Fruit fly (Drosophila melanogaster) whole organism, embryonic: ENCODE measurements around the gene SPARC.

Source experiments
- Antp ChIP-seq: fragments of 200-800 bp; sonication (Bioruptor generic); optimal IDR thresholded peaks from 3 replicates; lab custom pipeline; 2016; ENCODE audit warnings: missing biosample characterization, missing genetic modification characterization
- Atf3 ChIP-seq: fragments of 200-800 bp; sonication (Bioruptor generic); optimal IDR thresholded peaks from 3 replicates; lab custom pipeline; 2016; ENCODE audit warnings: missing biosample characterization, missing genetic modification characterization
- CG12299 ChIP-seq: fragments of 200-800 bp; sonication (Bioruptor generic); optimal IDR thresholded peaks from 2 replicates; lab custom pipeline; 2018; ENCODE audit warnings: missing biosample characterization, mild to moderate bottlenecking, missing genetic modification characterization
- CG12942 ChIP-seq: fragments of 200-800 bp; sonication (Bioruptor generic); optimal IDR thresholded peaks from 3 replicates; lab custom pipeline; 2016; ENCODE audit warnings: missing biosample characterization, missing genetic modification characterization
- CG14860 ChIP-seq: fragments of 200-800 bp; sonication (Bioruptor generic); IDR thresholded peaks from 3 replicates; pipeline ENCODE4 v1.3.6; 2022; ENCODE audit warnings: missing biosample characterization, missing genetic modification characterization; ENCODE audit not compliant: partially characterized antibody
- CG16779 ChIP-seq: fragments of 200-800 bp; sonication (Bioruptor generic); IDR thresholded peaks from 2 replicates; pipeline ENCODE4 v1.3.6; 2022; ENCODE audit warnings: missing biosample characterization, missing genetic modification characterization
- CG17802 ChIP-seq: fragments of 200-800 bp; sonication (Bioruptor generic); optimal IDR thresholded peaks from 2 replicates; lab custom pipeline; 2018; ENCODE audit warnings: missing biosample characterization, mild to moderate bottlenecking, missing genetic modification characterization, moderate library complexity
- CG17912 ChIP-seq: fragments of 200-800 bp; sonication (Bioruptor generic); optimal IDR thresholded peaks from 2 replicates; lab custom pipeline; 2018; ENCODE audit warnings: missing biosample characterization, mild to moderate bottlenecking, missing genetic modification characterization
- CG31224 ChIP-seq: fragments of 200-800 bp; sonication (Bioruptor generic); IDR thresholded peaks from 2 replicates; pipeline ENCODE4 v1.3.6; 2022; ENCODE audit warnings: missing biosample characterization, missing genetic modification characterization
- CG31388 ChIP-seq: fragments of 200-800 bp; sonication (Bioruptor generic); optimal IDR thresholded peaks from 2 replicates; lab custom pipeline; 2016; ENCODE audit warnings: missing biosample characterization, missing genetic modification characterization
- CG3163 ChIP-seq: fragments of 200-800 bp; sonication (Bioruptor generic); optimal IDR thresholded peaks from 3 replicates; lab custom pipeline; 2016; ENCODE audit warnings: missing biosample characterization, missing genetic modification characterization
- CG34422 ChIP-seq: fragments of 200-800 bp; sonication (Bioruptor generic); IDR thresholded peaks from 3 replicates; pipeline ENCODE4 v1.3.6; 2022; ENCODE audit warnings: missing biosample characterization, missing genetic modification characterization
- CG3726 ChIP-seq: fragments of 200-800 bp; sonication (Bioruptor generic); IDR thresholded peaks from 3 replicates; pipeline ENCODE4, ENCODE4 v1.3.6; 2022; ENCODE audit warnings: missing biosample characterization, missing genetic modification characterization
- CG4404 ChIP-seq: fragments of 200-800 bp; sonication (Bioruptor generic); IDR thresholded peaks from 2 replicates; pipeline ENCODE4 v1.3.6; 2022; ENCODE audit warnings: missing biosample characterization, missing genetic modification characterization
- CG6683 ChIP-seq: fragments of 200-800 bp; sonication (Bioruptor generic); optimal IDR thresholded peaks from 2 replicates; lab custom pipeline; 2017; ENCODE audit warnings: missing biosample characterization, mild to moderate bottlenecking, missing genetic modification characterization, missing genetic modification reagents
- CG6765 ChIP-seq: fragments of 200-800 bp; sonication (Bioruptor generic); optimal IDR thresholded peaks from 3 replicates; lab custom pipeline; 2017; ENCODE audit warnings: missing biosample characterization, mild to moderate bottlenecking, missing genetic modification characterization
- CG7271 ChIP-seq: fragments of 200-800 bp; sonication (Bioruptor generic); optimal IDR thresholded peaks from 2 replicates; lab custom pipeline; 2018; ENCODE audit warnings: missing biosample characterization, mild to moderate bottlenecking, missing genetic modification characterization, moderate library complexity
- CG7357 ChIP-seq: fragments of 200-800 bp; sonication (Bioruptor generic); IDR thresholded peaks from 3 replicates; pipeline ENCODE4 v1.3.6; 2022; ENCODE audit warnings: missing biosample characterization, missing genetic modification characterization
- CG7839 ChIP-seq: fragments of 200-800 bp; sonication (Bioruptor generic); optimal IDR thresholded peaks from 3 replicates; lab custom pipeline; 2018; ENCODE audit warnings: missing biosample characterization, mild to moderate bottlenecking, missing genetic modification characterization, moderate library complexity
- CG7963 ChIP-seq: fragments of 200-800 bp; sonication (Bioruptor generic); IDR thresholded peaks from 3 replicates; pipeline ENCODE4 v1.3.6; 2022; ENCODE audit warnings: missing biosample characterization, missing genetic modification characterization; ENCODE audit not compliant: partially characterized antibody
- CG7987 ChIP-seq: fragments of 200-800 bp; sonication (Bioruptor generic); optimal IDR thresholded peaks from 2 replicates; lab custom pipeline; 2018; ENCODE audit warnings: missing biosample characterization, mild to moderate bottlenecking, missing genetic modification characterization, moderate library complexity
- CG8388 ChIP-seq: fragments of 200-800 bp; sonication (Bioruptor generic); optimal IDR thresholded peaks from 2 replicates; lab custom pipeline; 2019; ENCODE audit warnings: missing biosample characterization, mild to moderate bottlenecking, missing genetic modification characterization, moderate library complexity
- CG9817 ChIP-seq: fragments of 200-800 bp; sonication (Bioruptor generic); optimal IDR thresholded peaks from 2 replicates; lab custom pipeline; 2018; ENCODE audit warnings: missing biosample characterization, mild to moderate bottlenecking, missing genetic modification characterization, moderate library complexity
- Dll ChIP-seq: fragments of 200-800 bp; sonication (Bioruptor generic); IDR thresholded peaks from 4 replicates; pipeline ENCODE4 v1.3.6; 2022; ENCODE audit warnings: missing biosample characterization, missing genetic modification characterization; ENCODE audit not compliant: partially characterized antibody
- Doc3 ChIP-seq: fragments of 200-800 bp; sonication (Bioruptor generic); IDR thresholded peaks from 3 replicates; pipeline ENCODE4 v1.3.6; 2022; ENCODE audit warnings: missing biosample characterization, missing genetic modification characterization; ENCODE audit not compliant: partially characterized antibody
- Gsc ChIP-seq: fragments of 200-800 bp; sonication (Bioruptor generic); IDR thresholded peaks from 2 replicates; pipeline ENCODE4 v1.3.6; 2022; ENCODE audit warnings: missing biosample characterization, missing genetic modification characterization
- H2.0 ChIP-seq: fragments of 200-800 bp; sonication (Bioruptor generic); IDR thresholded peaks from 2 replicates; pipeline ENCODE4 v1.3.6; 2022; ENCODE audit warnings: missing biosample characterization, missing genetic modification characterization
- HHEX ChIP-seq: fragments of 200-800 bp; sonication (Bioruptor generic); optimal IDR thresholded peaks from 3 replicates; lab custom pipeline; 2017; ENCODE audit warnings: missing biosample characterization, mild to moderate bottlenecking, missing genetic modification characterization, missing genetic modification reagents
- HmgZ ChIP-seq: fragments of 200-800 bp; sonication (Bioruptor generic); optimal IDR thresholded peaks from 2 replicates; lab custom pipeline; 2018; ENCODE audit warnings: missing biosample characterization, mild to moderate bottlenecking, missing genetic modification characterization
- Hr51 ChIP-seq, 2 experiments: fragments of 200-800 bp; sonication (Bioruptor generic); optimal IDR thresholded peaks; 2 replicates in 1 of 2; 3 replicates in 1 of 2; lab custom pipeline; 2016 to 2018; ENCODE audit warnings: missing biosample characterization in 2 of 2, missing genetic modification characterization in 2 of 2, mild to moderate bottlenecking in 1 of 2, moderate library complexity in 1 of 2
- NC2β ChIP-seq: fragments of 200-800 bp; sonication (Bioruptor generic); optimal IDR thresholded peaks from 2 replicates; lab custom pipeline; 2016; ENCODE audit warnings: missing biosample characterization, missing genetic modification characterization
- Oaz ChIP-seq: fragments of 200-800 bp; sonication (Bioruptor generic); IDR thresholded peaks from 2 replicates; pipeline ENCODE4 v1.3.6; 2022; ENCODE audit warnings: missing biosample characterization, missing genetic modification characterization
- Stat92E ChIP-seq, 3 experiments: fragments of >200 bp in 2 of 3; fragments of 200-800 bp in 1 of 3; sonication (Bioruptor generic) in 1 of 3; optimal IDR thresholded peaks; 2 replicates each; lab custom pipeline; 2017 to 2019; ENCODE audit warnings: missing biosample characterization in 3 of 3, missing genetic modification characterization in 3 of 3, mild to moderate bottlenecking in 1 of 3, moderate library complexity in 1 of 3
- ash1 ChIP-seq: fragments of 200-800 bp; sonication (Bioruptor generic); optimal IDR thresholded peaks from 2 replicates; lab custom pipeline; 2018; ENCODE audit warnings: missing biosample characterization, mild to moderate bottlenecking, missing genetic modification characterization
- bigmax ChIP-seq: fragments of 200-800 bp; sonication (Bioruptor generic); optimal IDR thresholded peaks from 2 replicates; lab custom pipeline; 2018; ENCODE audit warnings: missing biosample characterization, mild to moderate bottlenecking, missing genetic modification characterization
- btn ChIP-seq: fragments of 200-800 bp; sonication (Bioruptor generic); optimal IDR thresholded peaks from 2 replicates; lab custom pipeline; 2016; ENCODE audit warnings: missing biosample characterization, missing genetic modification characterization
- cg ChIP-seq: fragments of 200-800 bp; sonication (Bioruptor generic); optimal IDR thresholded peaks from 3 replicates; lab custom pipeline; 2019; ENCODE audit warnings: missing biosample characterization, mild to moderate bottlenecking, missing genetic modification characterization, moderate library complexity
- crol ChIP-seq: fragments of 200-800 bp; sonication (Bioruptor generic); IDR thresholded peaks from 2 replicates; pipeline ENCODE4 v1.3.6; 2022; ENCODE audit warnings: missing biosample characterization, missing genetic modification characterization
- dm ChIP-seq: fragments of 200-800 bp; sonication (Bioruptor generic); optimal IDR thresholded peaks from 3 replicates; lab custom pipeline; 2016; ENCODE audit warnings: missing biosample characterization, missing genetic modification characterization
- dysf ChIP-seq: fragments of 200-800 bp; sonication (Bioruptor generic); IDR thresholded peaks from 3 replicates; pipeline ENCODE4 v1.3.6; 2022; ENCODE audit warnings: missing biosample characterization, missing genetic modification characterization
- fd64A ChIP-seq: fragments of 200-800 bp; sonication (Bioruptor generic); optimal IDR thresholded peaks from 3 replicates; lab custom pipeline; 2018; ENCODE audit warnings: missing biosample characterization, mild to moderate bottlenecking, missing genetic modification characterization
- gsb-n ChIP-seq: fragments of 200-800 bp; sonication (Bioruptor generic); optimal IDR thresholded peaks from 3 replicates; lab custom pipeline; 2018; ENCODE audit warnings: missing biosample characterization, mild to moderate bottlenecking, missing genetic modification characterization
- jigr1 ChIP-seq: fragments of 200-800 bp; sonication (Bioruptor generic); IDR thresholded peaks from 3 replicates; pipeline ENCODE4 v1.3.6; 2022; ENCODE audit warnings: missing biosample characterization, missing genetic modification characterization
- kay ChIP-seq: fragments of 200-800 bp; sonication (Bioruptor generic); optimal IDR thresholded peaks from 2 replicates; lab custom pipeline; 2016; ENCODE audit warnings: missing biosample characterization, missing genetic modification characterization
- lmd ChIP-seq: fragments of 200-800 bp; sonication (Bioruptor generic); IDR thresholded peaks from 2 replicates; pipeline ENCODE4 v1.3.6; 2022; ENCODE audit warnings: missing biosample characterization, missing genetic modification characterization
- otp ChIP-seq: fragments of 200-800 bp; sonication (Bioruptor generic); IDR thresholded peaks from 3 replicates; pipeline ENCODE4, ENCODE4 v1.3.6; 2022; ENCODE audit warnings: missing biosample characterization, missing genetic modification characterization
- salm ChIP-seq: fragments of 200-800 bp; sonication (Bioruptor generic); optimal IDR thresholded peaks from 2 replicates; lab custom pipeline; 2018; ENCODE audit warnings: missing biosample characterization, mild to moderate bottlenecking, missing genetic modification characterization
- seq ChIP-seq: fragments of 200-800 bp; sonication (Bioruptor generic); IDR thresholded peaks from 2 replicates; pipeline ENCODE4 v1.3.6; 2022; ENCODE audit warnings: missing biosample characterization, missing genetic modification characterization
- toy ChIP-seq: fragments of 200-800 bp; sonication (Bioruptor generic); IDR thresholded peaks from 2 replicates; pipeline ENCODE4 v1.3.6; 2022; ENCODE audit warnings: missing biosample characterization, missing genetic modification characterization
- yki ChIP-seq: fragments of >200 bp; optimal IDR thresholded peaks from 3 replicates; lab custom pipeline; 2018

Gene SPARC

DNA sequence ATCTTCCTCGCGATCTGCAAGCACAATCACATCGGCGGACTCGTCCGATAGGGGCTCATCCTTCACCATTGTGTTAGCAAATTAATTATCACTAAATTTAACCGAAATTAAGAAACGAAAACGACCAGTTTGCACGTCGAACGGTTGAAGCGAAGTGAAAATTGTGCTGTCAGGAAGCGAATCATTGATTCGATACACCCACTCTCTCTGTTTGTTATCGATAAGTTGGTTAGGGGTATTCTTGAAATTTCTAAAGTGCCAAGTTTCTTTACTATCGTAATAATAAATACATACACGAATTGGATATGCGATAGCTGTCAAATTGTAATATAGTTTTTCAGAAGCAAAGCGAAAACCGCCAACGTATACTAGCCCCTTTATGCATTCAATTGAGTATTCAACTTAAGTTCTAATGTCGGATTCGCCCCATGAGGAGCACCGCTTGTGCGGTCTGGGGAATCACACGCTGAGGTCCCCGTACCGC, 3.8 kb upstream of the SPARC start, which contains the start of gene Rb97D (continued):
- TF ChIP-seq CG17912 (GFP tag; lab: Kevin White, UChicago) (no peak), CG14860 (GFP tag; lab: Robert Waterston, UW) (peak; percentile 86), CG31224 (GFP tag; lab: Robert Waterston, UW) (peak; percentile 64), Oaz (GFP tag; lab: Robert Waterston, UW) (no peak), HmgZ (tag; lab: Kevin White, UChicago) (peak; percentile 82), NC2β (peak; percentile 47), CG7839 (peak; percentile 74), kay (peak; percentile 43), CG34422 (GFP tag; lab: Robert Waterston, UW) (peak; percentile 55; the same call in 2 of the 3 replicates), Dll (GFP tag; lab: Robert Waterston, UW) (peak; percentile 93), cg (GFP tag; lab: Kevin White, UChicago) (peak; percentile 50), CG7987 (GFP tag; lab: Kevin White, UChicago) (no peak), CG6683 (peak; percentile 15), salm (peak; percentile 12), crol (GFP tag; lab: Robert Waterston, UW) (peak; percentile 16; the same call in 1 of the 2 replicates), CG7357 (GFP tag; lab: Robert Waterston, UW) (no peak), CG12942 (peak; percentile 48), Hr51 (GFP tag; optimal IDR thresholded peaks at IDR 0.05; lab: Kevin White, UChicago) (peak; percentile 66 to 68), seq (GFP tag; lab: Robert Waterston, UW) (peak; percentile 32; the same call in 1 of the 2 replicates), lmd (GFP tag; lab: Robert Waterston, UW) (peak; percentile 67), dysf (GFP tag; lab: Robert Waterston, UW) (peak; percentile 81), bigmax (GFP tag; lab: Kevin White, UChicago) (no peak), Stat92E (GFP tag; optimal IDR thresholded peaks at IDR 0.05; lab: Kevin White, UChicago) (no peak), CG9817 (tag; lab: Kevin White, UChicago) (peak; percentile 71), CG3726 (no peak), otp (GFP tag; lab: Robert Waterston, UW) (peak; percentile 53; the same call in 1 of the 3 replicates), Gsc (GFP tag; lab: Robert Waterston, UW) (no peak), Atf3 (GFP tag; lab: Kevin White, UChicago) (peak; percentile 7), fd64A (GFP tag; lab: Kevin White, UChicago) (no peak), CG17802 (tag; lab: Kevin White, UChicago) (peak; percentile 36), CG7271 (tag; lab: Kevin White, UChicago) (no peak), CG8388 (peak; percentile 60), toy (GFP tag; lab: Robert Waterston, UW) (no peak), btn (GFP tag; lab: Kevin White, UChicago) (no peak), H2.0 (GFP tag; lab: Robert Waterston, UW) (peak; percentile 46), CG16779 (GFP tag; lab: Robert Waterston, UW) (peak; percentile 39; the same call in 1 of the 2 replicates), yki (lab: Kevin White, UChicago) (no peak), Antp (GFP tag; lab: Kevin White, UChicago) (peak; percentile 73), CG6765 (GFP tag; lab: Kevin White, UChicago) (peak; percentile 67), CG7963 (peak; percentile 71; the same call in 2 of the 3 replicates), CG12299 (tag; lab: Kevin White, UChicago) (peak; percentile 53), CG4404 (peak; percentile 53), jigr1 (GFP tag; lab: Robert Waterston, UW) (no peak), Doc3 (peak; percentile 93), HHEX (GFP tag; lab: Kevin White, UChicago) (peak; percentile 44), gsb-n (tag; lab: Kevin White, UChicago) (peak; percentile 89), ash1 (GFP tag; lab: Kevin White, UChicago) (no peak), CG3163 (GFP tag; lab: Kevin White, UChicago) (peak; percentile 34), CG31388 (GFP tag; lab: Kevin White, UChicago) (no peak), dm (peak; percentile 38)
